Worm (Caenorhabditis elegans) whole organism, L1 larva: Measurements from ENCODE around the gene nlp-63.

Experiments
- blmp-1 ChIP-seq: fragments of 150-350 bp; optimal IDR thresholded peaks from 2 replicates; lab custom pipeline; 2014; ENCODE audit warnings: missing biosample characterization, missing genetic modification characterization
- unc-130 ChIP-seq: fragments of 150-350 bp; optimal IDR thresholded peaks from 2 replicates; lab custom pipeline; 2017; ENCODE audit warnings: missing biosample characterization, missing genetic modification characterization, inconsistent platforms

ce11 chrII:10134285-10134995 is 20.8 kb upstream of the nlp-63 start, which contains the start of gene F27E5.9:
- no peak for TF ChIP-seq unc-130 (tag; lab: Kevin White, UChicago)
- TF ChIP-seq blmp-1 (tag; lab: Kevin White, UChicago): no peak
